Fruit fly (Drosophila melanogaster): ENCODE results near the gene CG34126.

DNA sequence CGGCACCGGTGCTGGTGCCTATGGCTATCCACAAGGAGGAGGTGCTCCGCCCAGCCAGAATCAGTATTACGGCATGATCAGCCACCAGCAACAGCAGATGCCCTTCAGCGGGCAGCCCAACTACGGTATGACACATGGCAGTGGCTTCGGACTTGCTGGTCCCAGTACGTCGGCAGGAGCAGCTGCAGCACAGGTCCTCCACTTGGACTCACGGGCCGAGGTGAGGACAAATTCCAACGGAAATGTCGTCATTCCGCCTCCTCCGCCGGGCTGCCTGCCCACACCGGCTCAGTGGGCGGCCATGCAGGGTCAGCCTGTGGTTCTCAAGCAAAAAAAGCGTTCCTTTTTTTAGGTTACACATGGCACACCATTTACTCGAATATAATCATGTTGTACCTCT, 15.5 kb upstream of the CG34126 start:
- TF ChIP-seq CG8478 (optimal IDR thresholded peaks at IDR 0.05) (no peak), CTCF (optimal IDR thresholded peaks at IDR 0.05) (no peak)
